Worm (Caenorhabditis elegans): ENCODE measurements around the gene fbxl-5.

The fbxl-5 gene

ce11 chrV:7726202-7726601 lies 16.5 kb upstream of the fbxl-5 start:
- no peak for TF ChIP-seq jun-1 (tag; optimal IDR thresholded peaks at IDR 0.05)
- TF ChIP-seq hmg-11 (tag; optimal IDR thresholded peaks at IDR 0.05) = no peak
- no peak for TF ChIP-seq sea-2 (GFP tag; optimal IDR thresholded peaks at IDR 0.05)
- TF ChIP-seq nhr-67 (tag; optimal IDR thresholded peaks at IDR 0.05) = no peak

- TF ChIP-seq nfya-1 (tag; optimal IDR thresholded peaks at IDR 0.05; ENCODE audit: insufficient read depth) (peak; percentile 18), unc-62 (GFP tag; optimal IDR thresholded peaks at IDR 0.05) (no peak)
Measured at ce11 chrV:7726927-7727326, 15.8 kb upstream of the fbxl-5 start.

ce11 chrV:7728003-7728678 lies 14.6 kb upstream of the fbxl-5 start:
- TF ChIP-seq zag-1 (tag; optimal IDR thresholded peaks at IDR 0.05) (peak; percentile 39), fos-1 (tag; optimal IDR thresholded peaks at IDR 0.05) (no peak), elt-2 (tag; optimal IDR thresholded peaks at IDR 0.05) (peak; percentile 57), lin-15B (tag; optimal IDR thresholded peaks at IDR 0.05) (peak; percentile 56), nhr-67 (tag; optimal IDR thresholded peaks at IDR 0.05) (no peak), sea-2 (GFP tag; optimal IDR thresholded peaks at IDR 0.05) (peak; percentile 16), fkh-2 (tag; optimal IDR thresholded peaks at IDR 0.05) (no peak), nhr-237 (tag; optimal IDR thresholded peaks at IDR 0.05) (no peak), ceh-82 (tag; optimal IDR thresholded peaks at IDR 0.05) (peak; percentile 55), unc-62 (GFP tag; optimal IDR thresholded peaks at IDR 0.05) (no peak), mml-1 (tag; optimal IDR thresholded peaks at IDR 0.05) (no peak), nhr-25 (tag; optimal IDR thresholded peaks at IDR 0.05) (peak; percentile 69), R02D3.7 (tag; optimal IDR thresholded peaks at IDR 0.05) (peak; percentile 5), tbx-2 (tag; optimal IDR thresholded peaks at IDR 0.05) (peak; percentile 91), nfya-1 (tag; optimal IDR thresholded peaks at IDR 0.05; ENCODE audit: insufficient read depth) (peak; percentile 89), ztf-4 (tag; optimal IDR thresholded peaks at IDR 0.05) (no peak), nhr-28 (tag; optimal IDR thresholded peaks at IDR 0.05) (no peak), nhr-77 (tag; optimal IDR thresholded peaks at IDR 0.05) (no peak), pqm-1 (tag; optimal IDR thresholded peaks at IDR 0.05) (peak; percentile 18), aly-2 (tag; optimal IDR thresholded peaks at IDR 0.05) (no peak), eor-1 (tag; optimal IDR thresholded peaks at IDR 0.05) (no peak), elt-3 (tag; optimal IDR thresholded peaks at IDR 0.05) (no peak), egl-5 (tag; optimal IDR thresholded peaks at IDR 0.05) (peak; percentile 41), lin-39 (tag; optimal IDR thresholded peaks at IDR 0.05) (peak; percentile 72), skn-1 (tag; optimal IDR thresholded peaks at IDR 0.05) (peak; percentile 20), nhr-12 (tag; optimal IDR thresholded peaks at IDR 0.05) (no peak), snpc-4 (tag; optimal IDR thresholded peaks at IDR 0.05) (no peak), ceh-28 (tag; optimal IDR thresholded peaks at IDR 0.05) (peak; percentile 76), nhr-76 (tag; optimal IDR thresholded peaks at IDR 0.05) (no peak), fkh-10 (GFP tag; optimal IDR thresholded peaks at IDR 0.05) (peak; percentile 72), ztf-11 (tag; optimal IDR thresholded peaks at IDR 0.05) (no peak), egl-27 (tag; optimal IDR thresholded peaks at IDR 0.05) (no peak), pha-4 (tag; optimal IDR thresholded peaks at IDR 0.05) (peak; percentile 26), daf-12 (tag; optimal IDR thresholded peaks at IDR 0.05) (no peak), unc-39 (tag; optimal IDR thresholded peaks at IDR 0.05) (no peak), hmg-11 (tag; optimal IDR thresholded peaks at IDR 0.05) (peak; percentile 80), mdl-1 (tag; optimal IDR thresholded peaks at IDR 0.05) (peak; percentile 38), ama-1 (optimal IDR thresholded peaks at IDR 0.05) (no peak), ceh-16 (tag; optimal IDR thresholded peaks at IDR 0.05) (no peak), nhr-11 (tag; optimal IDR thresholded peaks at IDR 0.05) (peak; percentile 46), nhr-23 (tag; optimal IDR thresholded peaks at IDR 0.05) (peak; percentile 53), lsy-12 (tag; optimal IDR thresholded peaks at IDR 0.05) (peak; percentile 50), elt-1 (tag; optimal IDR thresholded peaks at IDR 0.05) (no peak), ZK546.5 (tag; optimal IDR thresholded peaks at IDR 0.05) (no peak), ceh-9 (tag; optimal IDR thresholded peaks at IDR 0.05) (no peak), jun-1 (tag; optimal IDR thresholded peaks at IDR 0.05) (peak; percentile 67), nhr-43 (tag; optimal IDR thresholded peaks at IDR 0.05; ENCODE audit: poor library complexity, severe bottlenecking) (no peak)

Measured in whole organism, L3 larva.